Fruit fly (Drosophila melanogaster): ENCODE data around the gene CG42342.

dm6 chr3R:16468556-16468955 is 34.0 kb upstream of the CG42342 start:
- TF ChIP-seq D1 (tag; optimal IDR thresholded peaks at IDR 0.05): no peak
- no peak for TF ChIP-seq CG34367 (tag; optimal IDR thresholded peaks at IDR 0.05)
- TF ChIP-seq CG8301 (tag; optimal IDR thresholded peaks at IDR 0.05): no peak
- no peak for TF ChIP-seq CG14655 (GFP tag; optimal IDR thresholded peaks at IDR 0.05)
- TF ChIP-seq CG32121 (GFP tag; IDR thresholded peaks at IDR 0.05): no peak
- TF ChIP-seq rn (GFP tag; IDR thresholded peaks at IDR 0.05): no peak
- no peak for TF ChIP-seq EcR (GFP tag; optimal IDR thresholded peaks at IDR 0.05)

Data from whole organism, pupa.